Fruit fly (Drosophila melanogaster) whole organism, prepupa: ENCODE measurements around the gene CG42834.

Experiments
- CG4318 ChIP-seq: fragments of 200-800 bp; sonication (Bioruptor generic); optimal IDR thresholded peaks from 3 replicates; lab custom pipeline; 2017; ENCODE audit warnings: missing biosample characterization, mild to moderate bottlenecking, missing genetic modification characterization
- Gug ChIP-seq: fragments of 200-800 bp; sonication (Bioruptor generic); IDR thresholded peaks from 2 replicates; pipeline ENCODE4 v1.3.6; 2022; ENCODE audit warnings: missing biosample characterization, missing genetic modification characterization
- Hr4 ChIP-seq: fragments of 200-800 bp; sonication (Bioruptor generic); optimal IDR thresholded peaks from 3 replicates; lab custom pipeline; 2016; ENCODE audit warnings: missing biosample characterization, missing genetic modification characterization

DNA sequence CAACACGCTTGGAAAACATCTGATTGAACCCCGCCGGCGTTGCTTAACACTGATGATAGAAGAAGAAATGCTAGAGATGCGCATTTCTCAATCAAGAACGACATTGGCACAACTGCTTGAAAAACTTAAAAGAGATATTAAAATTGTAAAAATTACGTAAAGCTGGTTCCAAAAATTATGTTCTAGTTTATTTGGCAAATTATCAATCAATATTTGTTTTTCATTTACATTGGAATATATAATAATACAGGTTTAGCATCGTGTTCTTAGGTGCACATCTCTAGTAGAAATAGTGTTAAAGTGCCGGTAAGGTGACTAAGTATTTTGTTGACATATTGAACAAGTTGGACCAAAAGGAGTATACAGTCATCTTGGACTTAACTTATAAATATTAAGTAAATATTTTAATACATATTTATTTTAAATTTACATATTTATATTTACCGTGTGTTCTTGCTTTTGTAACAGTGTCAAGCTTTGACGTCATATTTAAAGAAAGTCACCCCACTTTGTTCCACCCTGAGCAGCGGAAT, 27.2 kb upstream of the CG42834 start, which contains the start of the genes Brf and sds22:
- peak; percentile 96 for TF ChIP-seq Hr4 (GFP tag; lab: Kevin White, UChicago)
- peak; percentile 87 for TF ChIP-seq Gug (GFP tag; lab: Robert Waterston, UW)
- peak; percentile 93 for TF ChIP-seq CG4318 (GFP tag; lab: Kevin White, UChicago)
